Fruit fly (Drosophila melanogaster): ENCODE results near the gene Acsf2.

DNA sequence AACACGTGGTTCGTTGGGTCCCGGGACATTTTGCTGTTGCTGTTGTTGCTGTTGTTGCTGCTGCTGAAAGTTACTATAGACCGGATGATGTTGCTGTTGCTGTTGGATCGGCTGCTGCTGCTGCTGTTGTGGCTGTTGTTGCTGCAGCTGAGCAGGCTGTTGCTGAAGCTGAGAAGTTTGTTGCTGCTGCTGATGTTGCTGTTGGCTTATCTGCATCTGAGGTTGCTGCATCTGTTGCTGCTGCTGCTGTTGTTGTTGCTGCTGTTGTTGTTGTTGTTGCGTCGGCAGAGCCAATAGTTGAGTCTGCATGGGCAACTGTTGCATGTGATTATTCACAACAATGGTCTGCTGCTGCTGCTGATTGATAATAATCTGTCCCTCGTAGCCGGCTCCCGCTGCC is 21.0 kb downstream of the Acsf2 start:
- no peak for TF ChIP-seq Sin3A (optimal IDR thresholded peaks at IDR 0.05)
- no peak for TF ChIP-seq ttk (optimal IDR thresholded peaks at IDR 0.05)

All from Kc167 (cell line).